Fruit fly (Drosophila melanogaster) whole organism, embryonic: ENCODE measurements around the gene CG5180.
A peak's percentile ranks its signal among the peaks of the same experiment; 100 is the strongest.

ENCODE experiments used
- Blimp-1 ChIP-seq: fragments of 200-800 bp; sonication (Bioruptor generic); optimal IDR thresholded peaks from 3 replicates; lab custom pipeline; 2018; ENCODE audit warnings: missing biosample characterization, missing genetic modification characterization, mild to moderate bottlenecking, moderate library complexity, missing genetic modification reagents
- Bteb2 ChIP-seq: fragments of 200-800 bp; sonication (Bioruptor generic); optimal IDR thresholded peaks from 2 replicates; lab custom pipeline; 2016; ENCODE audit warnings: missing biosample characterization, missing genetic modification characterization
- C15 ChIP-seq: fragments of 200-800 bp; sonication (Bioruptor generic); IDR thresholded peaks from 3 replicates; pipeline ENCODE4 v1.3.6; 2022; ENCODE audit warnings: missing biosample characterization, missing genetic modification characterization
- CG10274 ChIP-seq: fragments of 200-800 bp; sonication (Bioruptor generic); optimal IDR thresholded peaks from 3 replicates; lab custom pipeline; 2017; ENCODE audit warnings: missing biosample characterization, mild to moderate bottlenecking, missing genetic modification characterization
- CG10543 ChIP-seq: fragments of 200-800 bp; sonication (Bioruptor generic); optimal IDR thresholded peaks from 3 replicates; lab custom pipeline; 2017; ENCODE audit warnings: missing biosample characterization, mild to moderate bottlenecking, missing genetic modification characterization, moderate library complexity
- CG10979 ChIP-seq: fragments of 200-800 bp; sonication (Bioruptor generic); optimal IDR thresholded peaks from 2 replicates; lab custom pipeline; 2018; ENCODE audit warnings: missing biosample characterization, mild to moderate bottlenecking, missing genetic modification characterization, moderate library complexity
- CG11723 ChIP-seq: fragments of 200-800 bp; sonication (Bioruptor generic); optimal IDR thresholded peaks from 2 replicates; lab custom pipeline; 2017; ENCODE audit warnings: missing biosample characterization, mild to moderate bottlenecking, missing genetic modification characterization
- CG12104 ChIP-seq: fragments of 200-800 bp; sonication (Bioruptor generic); optimal IDR thresholded peaks from 3 replicates; lab custom pipeline; 2016; ENCODE audit warnings: missing biosample characterization, missing genetic modification characterization
- CG12391 ChIP-seq: fragments of 200-800 bp; sonication (Bioruptor generic); optimal IDR thresholded peaks from 3 replicates; lab custom pipeline; 2018; ENCODE audit warnings: missing biosample characterization, mild to moderate bottlenecking, missing genetic modification characterization, moderate library complexity
- CG15479 ChIP-seq: fragments of 200-800 bp; sonication (Bioruptor generic); optimal IDR thresholded peaks from 3 replicates; lab custom pipeline; 2019; ENCODE audit warnings: missing biosample characterization, mild to moderate bottlenecking, missing genetic modification characterization, moderate library complexity
- CG15514 ChIP-seq: fragments of 200-800 bp; sonication (Bioruptor generic); optimal IDR thresholded peaks from 3 replicates; lab custom pipeline; 2017; ENCODE audit warnings: missing biosample characterization, missing genetic modification characterization, mild to moderate bottlenecking, moderate library complexity, missing genetic modification reagents
- CG17186 ChIP-seq: fragments of 200-800 bp; sonication (Bioruptor generic); optimal IDR thresholded peaks from 3 replicates; lab custom pipeline; 2017; ENCODE audit warnings: missing biosample characterization, missing genetic modification reagents, missing genetic modification characterization
- CG17328 ChIP-seq: fragments of 200-800 bp; sonication (Bioruptor generic); IDR thresholded peaks from 2 replicates; pipeline ENCODE4 v1.3.6; 2022; ENCODE audit warnings: missing biosample characterization, missing genetic modification characterization
- CG3407 ChIP-seq: fragments of 200-800 bp; sonication (Bioruptor generic); optimal IDR thresholded peaks from 2 replicates; lab custom pipeline; 2018; ENCODE audit warnings: missing biosample characterization, mild to moderate bottlenecking, missing genetic modification characterization
- CG4424 ChIP-seq: fragments of 200-800 bp; sonication (Bioruptor generic); optimal IDR thresholded peaks from 3 replicates; lab custom pipeline; 2016; ENCODE audit warnings: missing biosample characterization, missing genetic modification characterization
- CG4854 ChIP-seq: fragments of 200-800 bp; sonication (Bioruptor generic); optimal IDR thresholded peaks from 2 replicates; lab custom pipeline; 2016; ENCODE audit warnings: missing biosample characterization, missing genetic modification characterization, inconsistent platforms
- CG6854 ChIP-seq: fragments of 200-800 bp; sonication (Bioruptor generic); optimal IDR thresholded peaks from 3 replicates; lab custom pipeline; 2017; ENCODE audit warnings: missing biosample characterization, mild to moderate bottlenecking, missing genetic modification characterization
- CG9215 ChIP-seq: fragments of 200-800 bp; sonication (Bioruptor generic); IDR thresholded peaks from 2 replicates; pipeline ENCODE4 v1.3.6; 2022; ENCODE audit warnings: missing biosample characterization, missing genetic modification characterization
- CHES-1-like ChIP-seq: fragments of 200-800 bp; sonication (Bioruptor generic); optimal IDR thresholded peaks from 2 replicates; lab custom pipeline; 2016; ENCODE audit warnings: missing biosample characterization, missing genetic modification characterization
- CkIIα-i1 ChIP-seq: fragments of 200-800 bp; sonication (Bioruptor generic); IDR thresholded peaks from 2 replicates; pipeline ENCODE4 v1.3.6; 2022; ENCODE audit warnings: missing biosample characterization, missing genetic modification characterization
- Gsc ChIP-seq: fragments of 200-800 bp; sonication (Bioruptor generic); IDR thresholded peaks from 2 replicates; pipeline ENCODE4 v1.3.6; 2022; ENCODE audit warnings: missing biosample characterization, missing genetic modification characterization
- Gug ChIP-seq: fragments of 200-800 bp; sonication (Bioruptor generic); IDR thresholded peaks from 4 replicates; pipeline ENCODE4 v1.3.6; 2022; ENCODE audit warnings: missing biosample characterization, missing genetic modification characterization
- Hmr ChIP-seq: fragments of 200-800 bp; sonication (Bioruptor generic); optimal IDR thresholded peaks from 3 replicates; lab custom pipeline; 2017; ENCODE audit warnings: mild to moderate bottlenecking, missing biosample characterization, missing genetic modification reagents, missing genetic modification characterization
- Lhr ChIP-seq: fragments of 200-800 bp; sonication (Bioruptor generic); optimal IDR thresholded peaks from 3 replicates; lab custom pipeline; 2017; ENCODE audit warnings: mild to moderate bottlenecking, missing biosample characterization, missing genetic modification reagents, missing genetic modification characterization
- Pdp1 ChIP-seq, 2 experiments: fragments of 200-800 bp; sonication (Bioruptor generic); optimal IDR thresholded peaks; 3 replicates each; lab custom pipeline; 2016; ENCODE audit warnings: missing biosample characterization in 2 of 2, missing genetic modification characterization in 2 of 2, mild to moderate bottlenecking in 1 of 2, moderate library complexity in 1 of 2
- Rfx ChIP-seq: fragments of 200-800 bp; sonication (Bioruptor generic); IDR thresholded peaks from 2 replicates; pipeline ENCODE4 v1.3.6; 2022; ENCODE audit warnings: missing biosample characterization, missing genetic modification characterization
- TFAM ChIP-seq: fragments of 200-800 bp; sonication (Bioruptor generic); optimal IDR thresholded peaks from 2 replicates; lab custom pipeline; 2017; ENCODE audit warnings: missing biosample characterization, missing genetic modification characterization, inconsistent platforms
- al ChIP-seq: fragments of 200-800 bp; sonication (Bioruptor generic); IDR thresholded peaks from 2 replicates; pipeline ENCODE4 v1.3.6; 2022; ENCODE audit warnings: missing biosample characterization, missing genetic modification characterization
- ato ChIP-seq: fragments of 200-800 bp; sonication (Bioruptor generic); IDR thresholded peaks from 2 replicates; pipeline ENCODE4 v1.3.6; 2022; ENCODE audit warnings: missing biosample characterization, missing genetic modification characterization; ENCODE audit not compliant: partially characterized antibody
- btn ChIP-seq: fragments of 200-800 bp; sonication (Bioruptor generic); optimal IDR thresholded peaks from 2 replicates; lab custom pipeline; 2016; ENCODE audit warnings: missing biosample characterization, missing genetic modification characterization
- dan ChIP-seq: fragments of 200-800 bp; sonication (Bioruptor generic); IDR thresholded peaks from 2 replicates; pipeline ENCODE4 v1.3.6; 2022; ENCODE audit warnings: missing biosample characterization, missing genetic modification characterization
- dati ChIP-seq: fragments of 200-800 bp; sonication (Bioruptor generic); IDR thresholded peaks from 2 replicates; pipeline ENCODE4 v1.3.6; 2022; ENCODE audit warnings: missing biosample characterization, missing genetic modification characterization
- dm ChIP-seq: fragments of 200-800 bp; sonication (Bioruptor generic); optimal IDR thresholded peaks from 3 replicates; lab custom pipeline; 2016; ENCODE audit warnings: missing biosample characterization, missing genetic modification characterization
- esg ChIP-seq: fragments of 200-800 bp; sonication (Bioruptor generic); conservative IDR thresholded peaks from 2 replicates; pipeline ENCODE4 v1.3.6; 2022; ENCODE audit warnings: missing biosample characterization, missing genetic modification characterization
- fd64A ChIP-seq: fragments of 200-800 bp; sonication (Bioruptor generic); optimal IDR thresholded peaks from 3 replicates; lab custom pipeline; 2018; ENCODE audit warnings: missing biosample characterization, mild to moderate bottlenecking, missing genetic modification characterization
- gem ChIP-seq: fragments of 200-800 bp; sonication (Bioruptor generic); optimal IDR thresholded peaks from 2 replicates; lab custom pipeline; 2019; ENCODE audit warnings: missing biosample characterization, mild to moderate bottlenecking, missing genetic modification characterization, moderate library complexity
- gt ChIP-seq: fragments of 200-800 bp; sonication (Bioruptor generic); IDR thresholded peaks from 2 replicates; pipeline ENCODE4 v1.3.6; 2022; ENCODE audit warnings: missing biosample characterization, missing genetic modification characterization
- h ChIP-seq: fragments of >200 bp; optimal IDR thresholded peaks from 2 replicates; lab custom pipeline; 2017
- ham ChIP-seq: fragments of 200-800 bp; sonication (Bioruptor generic); IDR thresholded peaks from 2 replicates; pipeline ENCODE4 v1.3.6; 2022; ENCODE audit warnings: missing biosample characterization, missing genetic modification characterization
- hb ChIP-seq: fragments of 200-800 bp; sonication (Bioruptor generic); IDR thresholded peaks from 3 replicates; pipeline ENCODE4 v1.3.6; 2022; ENCODE audit warnings: missing biosample characterization, missing genetic modification characterization; ENCODE audit not compliant: partially characterized antibody
- jumu ChIP-seq: fragments of 200-800 bp; sonication (Bioruptor generic); optimal IDR thresholded peaks from 3 replicates; lab custom pipeline; 2016; ENCODE audit warnings: missing biosample characterization, missing genetic modification characterization
- lov ChIP-seq, 2 experiments: fragments of 200-800 bp in 1 of 2; fragments of >200 bp in 1 of 2; sonication (Bioruptor generic) in 1 of 2; IDR thresholded peaks in 1 of 2; optimal IDR thresholded peaks in 1 of 2; 2 replicates in 1 of 2; 3 replicates in 1 of 2; pipeline versions ENCODE4 v1.3.6 to Lab custom; 2017 to 2022; ENCODE audit warnings: missing biosample characterization in 1 of 2, missing genetic modification characterization in 1 of 2
- mam ChIP-seq: fragments of 200-800 bp; sonication (Bioruptor generic); optimal IDR thresholded peaks from 3 replicates; lab custom pipeline; 2016; ENCODE audit warnings: missing biosample characterization, missing genetic modification characterization
- otp ChIP-seq: fragments of 200-800 bp; sonication (Bioruptor generic); IDR thresholded peaks from 3 replicates; pipeline ENCODE4, ENCODE4 v1.3.6; 2022; ENCODE audit warnings: missing biosample characterization, missing genetic modification characterization
- repo ChIP-seq: fragments of 200-800 bp; sonication (Bioruptor generic); optimal IDR thresholded peaks from 2 replicates; lab custom pipeline; 2016; ENCODE audit warnings: missing biosample characterization, missing genetic modification characterization
- sd ChIP-seq: fragments of 200-800 bp; sonication (Bioruptor generic); optimal IDR thresholded peaks from 3 replicates; lab custom pipeline; 2018; ENCODE audit warnings: missing biosample characterization, mild to moderate bottlenecking, missing genetic modification characterization, moderate library complexity
- vnd ChIP-seq: fragments of 200-800 bp; sonication (Bioruptor generic); IDR thresholded peaks from 3 replicates; pipeline ENCODE4 v1.3.6; 2022; ENCODE audit warnings: missing biosample characterization, missing genetic modification characterization; ENCODE audit not compliant: partially characterized antibody
- vvl ChIP-seq: fragments of 200-800 bp; sonication (Bioruptor generic); IDR thresholded peaks from 2 replicates; pipeline ENCODE4 v1.3.6; 2022; ENCODE audit warnings: missing biosample characterization, missing genetic modification characterization

CG5180 gene

dm6 chr3R:20557415-20558105 is at the start of gene CG5180, which contains the start of gene DPCoAC (continued):
- peak; percentile 58 to 59 for TF ChIP-seq Pdp1 (GFP tag; optimal IDR thresholded peaks at IDR 0.05; lab: Kevin White, UChicago)
- TF ChIP-seq CG4854 (GFP tag; lab: Kevin White, UChicago), result peak; percentile 24
- TF ChIP-seq CG6854 (GFP tag; lab: Kevin White, UChicago), result peak; percentile 57
- TF ChIP-seq CkIIα-i1 (GFP tag; lab: Robert Waterston, UW), result no peak
- 0 out of 3 replicates have a peak, but pooled peaks have one; percentile 48 for TF ChIP-seq otp (GFP tag; lab: Robert Waterston, UW)
- no peak for TF ChIP-seq sd (tag; lab: Kevin White, UChicago)
- TF ChIP-seq CG12104 (GFP tag; lab: Kevin White, UChicago), result no peak
- TF ChIP-seq h (lab: Kevin White, UChicago), result no peak
- TF ChIP-seq Blimp-1 (GFP tag; lab: Kevin White, UChicago), result peak; percentile 7
- TF ChIP-seq vnd, result peak; percentile 44; the same call in 2 of the 3 replicates
- TF ChIP-seq gem (tag; lab: Kevin White, UChicago), result peak; percentile 56
- peak; percentile 67 for TF ChIP-seq dm (GFP tag; lab: Kevin White, UChicago)
- TF ChIP-seq Gsc, result no peak
- TF ChIP-seq btn (GFP tag; lab: Kevin White, UChicago), result no peak
- peak; percentile 68 for TF ChIP-seq CHES-1-like (GFP tag; lab: Kevin White, UChicago)
- no peak for TF ChIP-seq C15 (GFP tag; lab: Robert Waterston, UW)
- peak; percentile 93 for TF ChIP-seq CG15514 (GFP tag; lab: Kevin White, UChicago)
- no peak for TF ChIP-seq CG15479 (GFP tag; lab: Kevin White, UChicago)
- TF ChIP-seq CG3407 (GFP tag; lab: Kevin White, UChicago), result no peak
- TF ChIP-seq dati, result 0 out of 2 replicates have a peak, but pooled peaks have one; percentile 23
- peak; percentile 65 for TF ChIP-seq al (GFP tag; lab: Robert Waterston, UW)
- no peak for TF ChIP-seq dan (GFP tag; lab: Robert Waterston, UW)
- TF ChIP-seq CG12391 (tag; lab: Kevin White, UChicago), result peak; percentile 60
- TF ChIP-seq CG17328 (GFP tag; lab: Robert Waterston, UW), result peak; percentile 63
- TF ChIP-seq repo (GFP tag; lab: Kevin White, UChicago), result peak; percentile 44
- peak; percentile 65; the same call in 2 of the 3 replicates for TF ChIP-seq hb
- TF ChIP-seq mam, result peak; percentile 87
- peak; percentile 71 for TF ChIP-seq esg (GFP tag; lab: Robert Waterston, UW)
- TF ChIP-seq lov (optimal IDR thresholded peaks at IDR 0.05; lab: Kevin White, UChicago), result no peak
- no peak for TF ChIP-seq lov (GFP tag; IDR thresholded peaks at IDR 0.05; lab: Robert Waterston, UW)
- TF ChIP-seq CG4424 (GFP tag; lab: Kevin White, UChicago), result peak; percentile 39
- peak; percentile 53 for TF ChIP-seq CG11723
- peak; percentile 35; the same call in 1 of the 2 replicates for TF ChIP-seq ham
- TF ChIP-seq CG10274 (GFP tag; lab: Kevin White, UChicago), result no peak
- peak; percentile 69 for TF ChIP-seq Hmr (GFP tag; lab: Kevin White, UChicago)
- TF ChIP-seq CG17186 (GFP tag; lab: Kevin White, UChicago), result peak; percentile 71
- peak; percentile 4; the same call in 1 of the 2 replicates for TF ChIP-seq CG9215
- no peak for TF ChIP-seq fd64A (GFP tag; lab: Kevin White, UChicago)
- peak; percentile 60; the same call in 1 of the 2 replicates for TF ChIP-seq ato (GFP tag; lab: Robert Waterston, UW)
- TF ChIP-seq TFAM (GFP tag; lab: Kevin White, UChicago), result no peak
- peak; percentile 77 for TF ChIP-seq jumu
- peak; percentile 88 for TF ChIP-seq Rfx (GFP tag; lab: Robert Waterston, UW)
- peak; percentile 38 for TF ChIP-seq CG10979 (tag; lab: Kevin White, UChicago)
- peak; percentile 86 for TF ChIP-seq Gug (GFP tag; lab: Robert Waterston, UW)
- TF ChIP-seq gt (GFP tag; lab: Robert Waterston, UW), result 0 out of 2 replicates have a peak, but pooled peaks have one; percentile 37
- peak; percentile 37 for TF ChIP-seq Bteb2 (GFP tag; lab: Kevin White, UChicago)
- TF ChIP-seq vvl (GFP tag; lab: Robert Waterston, UW), result peak; percentile 80; the same call in 1 of the 2 replicates
- TF ChIP-seq CG10543 (GFP tag; lab: Kevin White, UChicago), result peak; percentile 77
- peak; percentile 84 for TF ChIP-seq Lhr (GFP tag; lab: Kevin White, UChicago)
